Worm (Caenorhabditis elegans) whole organism, late embryonic: ENCODE results near the gene K09D9.14.

Source experiments
- ahr-1 ChIP-seq: sonication (generic microtip); optimal IDR thresholded peaks from 2 replicates; lab custom pipeline; 2016; ENCODE audit warnings: missing genetic modification characterization, missing compliant biosample characterization
- pag-3 ChIP-seq: sonication (generic microtip); optimal IDR thresholded peaks from 2 replicates; lab custom pipeline; 2016; ENCODE audit warnings: missing compliant biosample characterization, missing genetic modification characterization, borderline replicate concordance
- pax-1 ChIP-seq: fragments of 150-350 bp; optimal IDR thresholded peaks from 2 replicates; lab custom pipeline; 2014; ENCODE audit warnings: missing biosample characterization, missing genetic modification characterization
- tbx-2 ChIP-seq: sonication (generic microtip); optimal IDR thresholded peaks from 2 replicates; lab custom pipeline; 2016; ENCODE audit warnings: missing genetic modification characterization, missing compliant biosample characterization
- unc-55 ChIP-seq: sonication (generic microtip); optimal IDR thresholded peaks from 2 replicates; lab custom pipeline; 2017; ENCODE audit warnings: missing biosample characterization, missing genetic modification reagents, missing genetic modification characterization

ce11 chrV:4056203-4056602 lies 34.5 kb upstream of the K09D9.14 start:
- TF ChIP-seq ahr-1 (tag; lab: Kevin White, UChicago) (no peak), tbx-2 (no peak), pag-3 (tag; lab: Kevin White, UChicago) (no peak), pax-1 (no peak), unc-55 (GFP tag; lab: Kevin White, UChicago) (no peak)
